ENCODE assay signal across 1 fruit fly cellular context in the genomic region with DNA sequence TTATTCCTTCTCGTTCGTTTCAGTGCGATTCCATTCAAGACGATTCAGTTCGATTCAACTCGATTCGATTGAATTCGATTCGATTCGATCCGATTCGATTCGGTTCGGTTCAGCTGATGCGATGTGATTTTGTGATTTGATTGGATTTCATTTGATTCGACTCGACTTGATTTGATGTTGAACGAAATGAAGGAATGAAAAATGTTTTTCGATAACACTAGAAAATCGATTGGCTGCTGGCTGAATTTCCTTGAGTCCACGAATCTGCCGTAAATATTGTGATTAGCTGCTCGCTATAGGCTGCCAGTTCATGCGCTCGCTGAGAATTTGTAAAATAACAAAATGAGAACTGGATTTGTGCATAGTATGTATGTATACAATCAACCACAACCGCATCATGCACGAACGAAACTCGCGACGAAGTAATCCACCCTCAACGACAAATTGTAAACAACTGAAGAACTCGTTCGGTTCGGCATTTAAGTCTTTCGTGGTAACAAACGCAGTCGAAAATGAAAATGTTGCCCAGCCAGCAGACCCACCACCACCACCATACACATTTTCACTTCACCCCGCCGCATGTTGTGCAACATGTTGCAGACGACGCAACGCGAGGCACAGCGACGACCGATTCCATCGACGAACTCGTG.
TF ChIP-seq lines count a peak whose summit lies in the region.

Gene Wnt5, minus strand, starts transcription at position 458 of the 650 bp plus-strand sequence.

TF ChIP-seq in whole organism, embryonic, 481 proteins besides CTCF, POLR2A, EP300 and RAD21 (continued from another document and continues in another):
- TF ChIP-seq CG8290 (GFP tag; optimal IDR thresholded peaks at IDR 0.05; lab: Kevin White, UChicago), result no peak
- TF ChIP-seq CG8290 (tag; optimal IDR thresholded peaks at IDR 0.05; lab: Kevin White, UChicago), result no peak
- TF ChIP-seq gem (tag; optimal IDR thresholded peaks at IDR 0.05; lab: Kevin White, UChicago), result no peak
- no peak for TF ChIP-seq corto (GFP tag; optimal IDR thresholded peaks at IDR 0.05; lab: Kevin White, UChicago)
- peak; percentile 24 for TF ChIP-seq CG10543 (GFP tag; optimal IDR thresholded peaks at IDR 0.05; lab: Kevin White, UChicago)
- no peak for TF ChIP-seq CG33213 (GFP tag; optimal IDR thresholded peaks at IDR 0.05; lab: Kevin White, UChicago)
- peak; percentile 92 for TF ChIP-seq Deaf1 (tag; optimal IDR thresholded peaks at IDR 0.05; lab: Kevin White, UChicago)
- no peak for TF ChIP-seq pho (GFP tag; optimal IDR thresholded peaks at IDR 0.05; lab: Kevin White, UChicago)
- TF ChIP-seq wek (GFP tag; optimal IDR thresholded peaks at IDR 0.05; lab: Kevin White, UChicago), result peak; percentile 32
- no peak for TF ChIP-seq CG17802 (tag; optimal IDR thresholded peaks at IDR 0.05; lab: Kevin White, UChicago)
- TF ChIP-seq ci (GFP tag; IDR thresholded peaks at IDR 0.05; lab: Robert Waterston, UW), result peak; percentile 57; the same call in 2 of the 3 replicates
- no peak for TF ChIP-seq abd-A (tag; optimal IDR thresholded peaks at IDR 0.05; lab: Kevin White, UChicago)
- TF ChIP-seq trh (GFP tag; optimal IDR thresholded peaks at IDR 0.05; lab: Kevin White, UChicago), result no peak
- peak; percentile 18 for TF ChIP-seq CG10267 (tag; optimal IDR thresholded peaks at IDR 0.05; lab: Kevin White, UChicago)
- TF ChIP-seq sqz (GFP tag; optimal IDR thresholded peaks at IDR 0.05; lab: Kevin White, UChicago), result peak; percentile 49
- no peak for TF ChIP-seq ase (GFP tag; IDR thresholded peaks at IDR 0.05; lab: Robert Waterston, UW)
- peak; percentile 57 for TF ChIP-seq bbx (GFP tag; IDR thresholded peaks at IDR 0.05; lab: Robert Waterston, UW; ENCODE audit: partially characterized antibody)
- no peak for TF ChIP-seq CG32532 (GFP tag; IDR thresholded peaks at IDR 0.05; lab: Robert Waterston, UW)
- peak; percentile 43; the same call in 1 of the 2 replicates for TF ChIP-seq CG13287 (GFP tag; IDR thresholded peaks at IDR 0.05; lab: Robert Waterston, UW; ENCODE audit: partially characterized antibody)
- no peak for TF ChIP-seq danr (GFP tag; IDR thresholded peaks at IDR 0.05; lab: Robert Waterston, UW)
- no peak for TF ChIP-seq CG10209 (GFP tag; optimal IDR thresholded peaks at IDR 0.05; lab: Kevin White, UChicago)
- no peak for TF ChIP-seq CG13894 (tag; optimal IDR thresholded peaks at IDR 0.05; lab: Kevin White, UChicago)
- no peak for TF ChIP-seq Dek (tag; optimal IDR thresholded peaks at IDR 0.05; lab: Kevin White, UChicago)
- TF ChIP-seq CG18599 (GFP tag; optimal IDR thresholded peaks at IDR 0.05; lab: Kevin White, UChicago), result no peak
- no peak for TF ChIP-seq NFAT (GFP tag; IDR thresholded peaks at IDR 0.05; lab: Robert Waterston, UW)
- TF ChIP-seq grn (GFP tag; optimal IDR thresholded peaks at IDR 0.05; lab: Kevin White, UChicago), result no peak
- no peak for TF ChIP-seq wdn (GFP tag; IDR thresholded peaks at IDR 0.05; lab: Robert Waterston, UW)
- TF ChIP-seq CG11398 (GFP tag; optimal IDR thresholded peaks at IDR 0.05; lab: Kevin White, UChicago), result no peak
- no peak for TF ChIP-seq dpn (GFP tag; optimal IDR thresholded peaks at IDR 0.05; lab: Kevin White, UChicago)
- no peak for TF ChIP-seq Aef1 (GFP tag; IDR thresholded peaks at IDR 0.05; lab: Robert Waterston, UW)
- TF ChIP-seq Side (GFP tag; optimal IDR thresholded peaks at IDR 0.05; lab: Kevin White, UChicago), result no peak
- no peak for TF ChIP-seq salm (tag; optimal IDR thresholded peaks at IDR 0.05; lab: Kevin White, UChicago)
- TF ChIP-seq CG6683 (GFP tag; optimal IDR thresholded peaks at IDR 0.05; lab: Kevin White, UChicago), result no peak
- no peak for TF ChIP-seq Dfd (GFP tag; optimal IDR thresholded peaks at IDR 0.05; lab: Kevin White, UChicago)
- no peak for TF ChIP-seq pros (GFP tag; optimal IDR thresholded peaks at IDR 0.05; lab: Kevin White, UChicago)
- no peak for TF ChIP-seq CG4282 (GFP tag; optimal IDR thresholded peaks at IDR 0.05; lab: Kevin White, UChicago)
- no peak for TF ChIP-seq Hey (tag; optimal IDR thresholded peaks at IDR 0.05; lab: Kevin White, UChicago)
- TF ChIP-seq C15 (GFP tag; IDR thresholded peaks at IDR 0.05; lab: Robert Waterston, UW), result no peak
- no peak for TF ChIP-seq CG12104 (GFP tag; optimal IDR thresholded peaks at IDR 0.05; lab: Kevin White, UChicago)
- TF ChIP-seq CG31365 (tag; optimal IDR thresholded peaks at IDR 0.05; lab: Kevin White, UChicago), result no peak
- TF ChIP-seq CG2875 (GFP tag; optimal IDR thresholded peaks at IDR 0.05; lab: Kevin White, UChicago), result no peak
- TF ChIP-seq CG10321 (GFP tag; IDR thresholded peaks at IDR 0.05; lab: Robert Waterston, UW), result no peak
- peak; percentile 16 for TF ChIP-seq D19A (tag; optimal IDR thresholded peaks at IDR 0.05; lab: Kevin White, UChicago)
- peak; percentile 52 for TF ChIP-seq run (tag; optimal IDR thresholded peaks at IDR 0.05; lab: Kevin White, UChicago)
- TF ChIP-seq CG7271 (tag; optimal IDR thresholded peaks at IDR 0.05; lab: Kevin White, UChicago), result no peak
- peak; percentile 45 for TF ChIP-seq Bgb (GFP tag; IDR thresholded peaks at IDR 0.05; lab: Robert Waterston, UW; ENCODE audit: partially characterized antibody)
- TF ChIP-seq stwl (tag; optimal IDR thresholded peaks at IDR 0.05; lab: Kevin White, UChicago), result peak; percentile 45
- no peak for TF ChIP-seq Hmx (GFP tag; optimal IDR thresholded peaks at IDR 0.05; lab: Kevin White, UChicago)
- TF ChIP-seq Hr39 (optimal IDR thresholded peaks at IDR 0.05; lab: Kevin White, UChicago), result no peak
- no peak for TF ChIP-seq CG6689 (GFP tag; IDR thresholded peaks at IDR 0.05; lab: Robert Waterston, UW)
- peak; percentile 37 for TF ChIP-seq CG2712 (tag; optimal IDR thresholded peaks at IDR 0.05; lab: Kevin White, UChicago)
- no peak for TF ChIP-seq zfh2 (GFP tag; optimal IDR thresholded peaks at IDR 0.05; lab: Kevin White, UChicago)
- peak; percentile 24 for TF ChIP-seq grau (tag; optimal IDR thresholded peaks at IDR 0.05; lab: Kevin White, UChicago)
- no peak for TF ChIP-seq CG7556 (GFP tag; optimal IDR thresholded peaks at IDR 0.05; lab: Kevin White, UChicago)
- no peak for TF ChIP-seq CG2889 (GFP tag; IDR thresholded peaks at IDR 0.05; lab: Robert Waterston, UW)
- TF ChIP-seq insv (GFP tag; optimal IDR thresholded peaks at IDR 0.05; lab: Kevin White, UChicago), result peak in 1 of 2 experiments; percentile 29
- no peak for TF ChIP-seq lola (GFP tag; optimal IDR thresholded peaks at IDR 0.05; lab: Kevin White, UChicago)
- TF ChIP-seq pfk (GFP tag; optimal IDR thresholded peaks at IDR 0.05; lab: Kevin White, UChicago), result no peak
- no peak for TF ChIP-seq ara (GFP tag; IDR thresholded peaks at IDR 0.05; lab: Robert Waterston, UW)
- TF ChIP-seq MESR4 (GFP tag; optimal IDR thresholded peaks at IDR 0.05; lab: Kevin White, UChicago), result peak; percentile 53
- TF ChIP-seq gcm2 (GFP tag; optimal IDR thresholded peaks at IDR 0.05; lab: Kevin White, UChicago), result no peak
- peak; percentile 92 for TF ChIP-seq CG2199 (GFP tag; IDR thresholded peaks at IDR 0.05; lab: Robert Waterston, UW)
- TF ChIP-seq amos (GFP tag; IDR thresholded peaks at IDR 0.05; lab: Robert Waterston, UW; ENCODE audit: partially characterized antibody), result 0 out of 2 replicates have a peak, but pooled peaks have one; percentile 26
- no peak for TF ChIP-seq lbe (GFP tag; optimal IDR thresholded peaks at IDR 0.05; lab: Kevin White, UChicago)
- peak; percentile 4 for TF ChIP-seq Nf-YB (GFP tag; optimal IDR thresholded peaks at IDR 0.05; lab: Kevin White, UChicago)
- TF ChIP-seq CG11247 (GFP tag; IDR thresholded peaks at IDR 0.05; lab: Robert Waterston, UW), result peak; percentile 55
- no peak for TF ChIP-seq dati (GFP tag; IDR thresholded peaks at IDR 0.05; lab: Robert Waterston, UW)
- TF ChIP-seq CG4707 (GFP tag; optimal IDR thresholded peaks at IDR 0.05; lab: Kevin White, UChicago), result peak; percentile 15
- TF ChIP-seq Opbp (GFP tag; IDR thresholded peaks at IDR 0.05; lab: Robert Waterston, UW; ENCODE audit: partially characterized antibody), result 0 out of 3 replicates have a peak, but pooled peaks have one; percentile 50
- TF ChIP-seq otp (GFP tag; IDR thresholded peaks at IDR 0.05; lab: Robert Waterston, UW), result no peak
- no peak for TF ChIP-seq Doc3 (GFP tag; IDR thresholded peaks at IDR 0.05; lab: Robert Waterston, UW; ENCODE audit: partially characterized antibody)
- TF ChIP-seq CG15601 (tag; optimal IDR thresholded peaks at IDR 0.05; lab: Kevin White, UChicago), result peak; percentile 96
- no peak for TF ChIP-seq pb (GFP tag; optimal IDR thresholded peaks at IDR 0.05; lab: Kevin White, UChicago)
- TF ChIP-seq eyg (GFP tag; optimal IDR thresholded peaks at IDR 0.05; lab: Kevin White, UChicago), result no peak
- TF ChIP-seq CG15514 (GFP tag; optimal IDR thresholded peaks at IDR 0.05; lab: Kevin White, UChicago), result peak; percentile 40
- peak; percentile 66 for TF ChIP-seq CG8924 (tag; optimal IDR thresholded peaks at IDR 0.05; lab: Kevin White, UChicago)
- TF ChIP-seq CG6791 (GFP tag; IDR thresholded peaks at IDR 0.05; lab: Robert Waterston, UW; ENCODE audit: partially characterized antibody), result 0 out of 3 replicates have a peak, but pooled peaks have one; percentile 22
- TF ChIP-seq pita (GFP tag; optimal IDR thresholded peaks at IDR 0.05; lab: Kevin White, UChicago), result no peak
- TF ChIP-seq CG12391 (tag; optimal IDR thresholded peaks at IDR 0.05; lab: Kevin White, UChicago), result peak; percentile 11
- no peak for TF ChIP-seq pum (GFP tag; optimal IDR thresholded peaks at IDR 0.05; lab: Kevin White, UChicago)
- peak; percentile 26; the same call in 1 of the 3 replicates for TF ChIP-seq CG34422 (GFP tag; IDR thresholded peaks at IDR 0.05; lab: Robert Waterston, UW)
- no peak for TF ChIP-seq bab2 (GFP tag; optimal IDR thresholded peaks at IDR 0.05; lab: Kevin White, UChicago)
- no peak for TF ChIP-seq CG4424 (GFP tag; optimal IDR thresholded peaks at IDR 0.05; lab: Kevin White, UChicago)
- TF ChIP-seq ab (GFP tag; optimal IDR thresholded peaks at IDR 0.05; lab: Kevin White, UChicago), result no peak
- TF ChIP-seq repo (GFP tag; optimal IDR thresholded peaks at IDR 0.05; lab: Kevin White, UChicago), result no peak
- peak; percentile 65 for TF ChIP-seq crol (GFP tag; IDR thresholded peaks at IDR 0.05; lab: Robert Waterston, UW)
- TF ChIP-seq CoRest (tag; optimal IDR thresholded peaks at IDR 0.05; lab: Kevin White, UChicago), result no peak
- TF ChIP-seq Meics (GFP tag; optimal IDR thresholded peaks at IDR 0.05; lab: Kevin White, UChicago), result no peak
- TF ChIP-seq Dll (GFP tag; IDR thresholded peaks at IDR 0.05; lab: Robert Waterston, UW; ENCODE audit: partially characterized antibody), result no peak
- no peak for TF ChIP-seq fd102C (GFP tag; optimal IDR thresholded peaks at IDR 0.05; lab: Kevin White, UChicago)
- peak; percentile 37 for TF ChIP-seq CG1603 (tag; optimal IDR thresholded peaks at IDR 0.05; lab: Kevin White, UChicago)
- no peak for TF ChIP-seq al (GFP tag; IDR thresholded peaks at IDR 0.05; lab: Robert Waterston, UW)
- no peak; the same call in 1 of the 2 replicates for TF ChIP-seq sna (GFP tag; IDR thresholded peaks at IDR 0.05; lab: Robert Waterston, UW; ENCODE audit: partially characterized antibody)
- no peak for TF ChIP-seq kay (GFP tag; optimal IDR thresholded peaks at IDR 0.05; lab: Kevin White, UChicago)
- no peak for TF ChIP-seq fd64A (GFP tag; optimal IDR thresholded peaks at IDR 0.05; lab: Kevin White, UChicago)
- TF ChIP-seq CG17385 (GFP tag; optimal IDR thresholded peaks at IDR 0.05; lab: Kevin White, UChicago), result peak; percentile 38
- TF ChIP-seq CG17612 (GFP tag; IDR thresholded peaks at IDR 0.05; lab: Robert Waterston, UW), result no peak
- TF ChIP-seq jing (GFP tag; optimal IDR thresholded peaks at IDR 0.05; lab: Kevin White, UChicago), result no peak
- TF ChIP-seq CG10979 (tag; optimal IDR thresholded peaks at IDR 0.05; lab: Kevin White, UChicago), result no peak
- no peak for TF ChIP-seq toy (GFP tag; IDR thresholded peaks at IDR 0.05; lab: Robert Waterston, UW)
- no peak for TF ChIP-seq CG11093 (GFP tag; IDR thresholded peaks at IDR 0.05; lab: Robert Waterston, UW)
- TF ChIP-seq exex (tag; optimal IDR thresholded peaks at IDR 0.05; lab: Kevin White, UChicago), result no peak
- TF ChIP-seq CG8089 (GFP tag; optimal IDR thresholded peaks at IDR 0.05; lab: Kevin White, UChicago), result peak; percentile 22
- no peak for TF ChIP-seq Sox100B (GFP tag; optimal IDR thresholded peaks at IDR 0.05; lab: Kevin White, UChicago)
- TF ChIP-seq slou (GFP tag; optimal IDR thresholded peaks at IDR 0.05; lab: Kevin White, UChicago), result no peak
- TF ChIP-seq pan (optimal IDR thresholded peaks at IDR 0.05; lab: Kevin White, UChicago), result no peak
- no peak for TF ChIP-seq pan (GFP tag; optimal IDR thresholded peaks at IDR 0.05 in 1 of 2, IDR thresholded peaks at IDR 0.05 in 1 of 2)
- TF ChIP-seq CG11695 (GFP tag; IDR thresholded peaks at IDR 0.05; lab: Robert Waterston, UW), result no peak
- TF ChIP-seq HmgD (GFP tag; optimal IDR thresholded peaks at IDR 0.05; lab: Kevin White, UChicago), result peak; percentile 20
- 0 out of 2 replicates have a peak, but pooled peaks have one; percentile 34 for TF ChIP-seq ato (GFP tag; IDR thresholded peaks at IDR 0.05; lab: Robert Waterston, UW; ENCODE audit: partially characterized antibody)
- no peak for TF ChIP-seq CG12769 (tag; optimal IDR thresholded peaks at IDR 0.05; lab: Kevin White, UChicago)
- TF ChIP-seq Taf1 (GFP tag; IDR thresholded peaks at IDR 0.05; lab: Robert Waterston, UW), result no peak
- TF ChIP-seq Eip74EF (GFP tag; optimal IDR thresholded peaks at IDR 0.05; lab: Kevin White, UChicago), result peak in 1 of 2 experiments; percentile 2
- TF ChIP-seq tx (GFP tag; optimal IDR thresholded peaks at IDR 0.05; lab: Kevin White, UChicago), result no peak
- TF ChIP-seq her (GFP tag; optimal IDR thresholded peaks at IDR 0.05; lab: Kevin White, UChicago), result no peak
- no peak for TF ChIP-seq Spps (tag; optimal IDR thresholded peaks at IDR 0.05; lab: Kevin White, UChicago)
- TF ChIP-seq CG18764 (GFP tag; optimal IDR thresholded peaks at IDR 0.05; lab: Kevin White, UChicago), result no peak
- TF ChIP-seq Dbx (GFP tag; IDR thresholded peaks at IDR 0.05; lab: Robert Waterston, UW), result no peak
- TF ChIP-seq CG31388 (GFP tag; optimal IDR thresholded peaks at IDR 0.05; lab: Kevin White, UChicago), result no peak
- TF ChIP-seq dysf (GFP tag; IDR thresholded peaks at IDR 0.05; lab: Robert Waterston, UW), result no peak
- TF ChIP-seq gfzf (GFP tag; optimal IDR thresholded peaks at IDR 0.05; lab: Kevin White, UChicago), result peak; percentile 4
- TF ChIP-seq trem (tag; optimal IDR thresholded peaks at IDR 0.05; lab: Kevin White, UChicago), result peak; percentile 29
- no peak for TF ChIP-seq CG11723 (GFP tag; optimal IDR thresholded peaks at IDR 0.05; lab: Kevin White, UChicago)
- TF ChIP-seq chif (GFP tag; optimal IDR thresholded peaks at IDR 0.05; lab: Kevin White, UChicago), result no peak
- no peak for TF ChIP-seq sc (optimal IDR thresholded peaks at IDR 0.05; lab: Kevin White, UChicago)
- TF ChIP-seq sc (GFP tag; optimal IDR thresholded peaks at IDR 0.05; lab: Kevin White, UChicago), result no peak
- TF ChIP-seq gt (GFP tag; IDR thresholded peaks at IDR 0.05; lab: Robert Waterston, UW), result no peak
